Worm (Caenorhabditis elegans): Measurements from ENCODE around the gene Y73F8A.35.

Y73F8A.35 gene

DNA sequence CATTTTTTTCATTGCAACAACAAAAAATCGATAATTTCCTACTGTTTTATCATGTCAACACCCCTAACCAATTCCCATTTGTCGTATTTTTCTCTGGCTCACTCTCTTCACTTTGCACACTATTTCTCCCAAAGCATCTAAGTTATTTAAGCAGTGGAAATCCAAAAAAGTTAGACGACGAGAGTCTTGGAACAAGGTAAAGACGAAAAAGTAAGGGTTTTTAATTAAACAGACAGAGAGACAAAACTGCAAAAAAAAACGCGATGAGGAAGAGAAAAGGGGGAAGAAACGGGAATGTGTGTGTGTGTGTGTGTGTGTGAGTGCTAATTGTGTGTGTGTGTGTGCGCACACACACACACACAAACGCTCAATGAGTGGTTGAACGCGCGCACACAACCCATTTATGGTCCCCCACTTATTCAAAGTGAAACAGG, 21.5 kb upstream of the Y73F8A.35 start:
- peak; percentile 68 for TF ChIP-seq nfya-1 (tag; optimal IDR thresholded peaks at IDR 0.05)
- TF ChIP-seq hlh-13 (GFP tag; optimal IDR thresholded peaks at IDR 0.05), result no peak
- TF ChIP-seq ceh-18 (tag; optimal IDR thresholded peaks at IDR 0.05), result peak; percentile 54
- TF ChIP-seq ceh-34 (tag; optimal IDR thresholded peaks at IDR 0.05), result peak; percentile 33
- no peak for TF ChIP-seq eyg-1 (tag; optimal IDR thresholded peaks at IDR 0.05)
- no peak for TF ChIP-seq ztf-16 (tag; optimal IDR thresholded peaks at IDR 0.05)
- peak; percentile 5 for TF ChIP-seq C08G9.2 (tag; optimal IDR thresholded peaks at IDR 0.05)
- peak; percentile 51 for TF ChIP-seq elt-2 (tag; optimal IDR thresholded peaks at IDR 0.05)
- no peak for TF ChIP-seq mec-3 (tag; optimal IDR thresholded peaks at IDR 0.05; ENCODE audit: borderline replicate concordance)
- TF ChIP-seq tbx-2 (tag; optimal IDR thresholded peaks at IDR 0.05), result peak; percentile 73
- no peak for TF ChIP-seq unc-3 (GFP tag; conservative IDR thresholded peaks at IDR 0.05)
- no peak for TF ChIP-seq unc-3 (tag; optimal IDR thresholded peaks at IDR 0.05)
- TF ChIP-seq ref-2 (tag; optimal IDR thresholded peaks at IDR 0.05), result no peak
- peak; percentile 61 for TF ChIP-seq ceh-31 (tag; optimal IDR thresholded peaks at IDR 0.05)
- peak; percentile 2 for TF ChIP-seq rnt-1 (tag; optimal IDR thresholded peaks at IDR 0.05)
- peak; percentile 76 for TF ChIP-seq unc-42 (tag; optimal IDR thresholded peaks at IDR 0.05)
- peak; percentile 26 for TF ChIP-seq sdc-2 (tag; optimal IDR thresholded peaks at IDR 0.05)
- peak; percentile 48 for TF ChIP-seq lim-6 (tag; optimal IDR thresholded peaks at IDR 0.05)
- peak; percentile 89 for TF ChIP-seq ceh-14 (tag; optimal IDR thresholded peaks at IDR 0.05)
- peak; percentile 19 for TF ChIP-seq T23F11.4 (GFP tag; optimal IDR thresholded peaks at IDR 0.05)
- peak; percentile 31 for TF ChIP-seq ceh-48 (tag; optimal IDR thresholded peaks at IDR 0.05)
- TF ChIP-seq ceh-2 (tag; optimal IDR thresholded peaks at IDR 0.05), result peak; percentile 23

DNA sequence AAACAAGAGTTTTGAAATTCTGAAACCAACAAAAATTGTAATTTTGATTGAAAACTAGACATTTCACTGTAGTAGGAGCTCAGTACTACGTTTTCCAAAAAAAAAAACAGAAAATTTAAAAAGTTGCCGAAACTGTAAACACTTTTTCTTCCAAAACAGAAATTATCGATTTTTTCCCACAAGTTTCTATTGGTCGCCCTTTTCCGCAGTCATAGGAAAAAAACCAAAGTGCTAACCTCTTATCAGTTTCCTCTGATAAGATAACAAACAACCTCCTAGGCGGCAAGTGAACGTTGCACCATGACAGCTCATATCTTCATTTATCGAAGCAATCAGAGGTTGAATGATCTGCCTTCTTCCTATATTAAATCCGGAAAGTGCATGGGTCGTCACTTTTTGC, 19.3 kb upstream of the Y73F8A.35 start:
- TF ChIP-seq elt-2 (tag; optimal IDR thresholded peaks at IDR 0.05) (peak; percentile 92), ceh-30 (tag; optimal IDR thresholded peaks at IDR 0.05) (no peak)

DNA sequence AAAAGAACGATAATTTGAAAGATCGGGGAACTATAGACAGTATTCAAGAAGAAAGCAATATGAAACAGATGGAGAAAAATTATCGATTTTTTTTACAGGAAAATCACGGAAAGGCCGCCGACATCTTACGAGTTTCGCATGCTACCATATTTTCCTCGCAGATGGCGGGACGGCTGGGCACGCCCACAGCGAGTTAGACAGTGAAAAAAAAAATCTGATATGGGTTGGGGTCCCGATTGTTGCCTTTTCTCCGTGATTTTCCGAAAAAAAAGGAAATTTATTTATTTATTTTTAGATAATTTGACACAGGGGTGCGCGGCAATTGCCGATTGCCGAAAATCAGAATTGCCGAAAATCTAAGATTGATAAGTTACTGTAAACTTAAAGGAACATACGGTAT, 15.0 kb upstream of the Y73F8A.35 start:
- TF ChIP-seq ceh-30 (tag; optimal IDR thresholded peaks at IDR 0.05) (no peak), hlh-13 (GFP tag; optimal IDR thresholded peaks at IDR 0.05) (no peak), ztf-16 (tag; optimal IDR thresholded peaks at IDR 0.05) (no peak), rnt-1 (tag; optimal IDR thresholded peaks at IDR 0.05) (no peak), syd-9 (tag; optimal IDR thresholded peaks at IDR 0.05) (no peak), tbx-7 (tag; optimal IDR thresholded peaks at IDR 0.05) (no peak), hlh-8 (tag; optimal IDR thresholded peaks at IDR 0.05) (no peak), hlh-15 (tag; optimal IDR thresholded peaks at IDR 0.05) (no peak), ceh-14 (tag; optimal IDR thresholded peaks at IDR 0.05) (no peak), K09A11.1 (tag; optimal IDR thresholded peaks at IDR 0.05; ENCODE audit: insufficient read depth) (no peak)

DNA sequence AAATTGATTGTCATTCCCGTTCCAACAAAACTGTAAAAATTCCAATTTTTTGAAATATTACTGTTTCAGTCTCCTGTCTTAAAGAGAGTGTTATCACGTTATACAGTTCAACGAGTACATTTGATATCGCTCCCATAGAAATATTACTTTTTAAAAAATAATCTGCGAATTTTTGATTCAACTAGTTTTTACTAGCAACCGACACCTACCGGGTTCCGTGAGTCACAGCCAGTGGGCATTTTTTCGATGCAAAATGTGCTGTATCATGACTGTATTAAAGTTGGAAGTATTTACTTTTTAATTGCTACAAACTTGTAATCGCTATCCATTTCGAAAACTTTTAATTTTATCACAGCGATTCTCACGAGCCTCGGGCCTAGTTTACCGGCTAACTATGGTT, 2.4 kb downstream of the Y73F8A.35 start:
- TF ChIP-seq unc-86 (tag; optimal IDR thresholded peaks at IDR 0.05) (no peak), madf-2 (tag; optimal IDR thresholded peaks at IDR 0.05) (no peak), ets-4 (tag; optimal IDR thresholded peaks at IDR 0.05) (no peak), sdc-2 (tag; optimal IDR thresholded peaks at IDR 0.05) (no peak), sox-2 (GFP tag; IDR thresholded peaks at IDR 0.05) (no peak), ceh-24 (tag; optimal IDR thresholded peaks at IDR 0.05) (no peak), nfya-1 (tag; optimal IDR thresholded peaks at IDR 0.05) (no peak), ceh-22 (tag; optimal IDR thresholded peaks at IDR 0.05) (no peak), dve-1 (tag; optimal IDR thresholded peaks at IDR 0.05) (no peak), tbx-2 (tag; optimal IDR thresholded peaks at IDR 0.05) (no peak), F13H6.1 (tag; optimal IDR thresholded peaks at IDR 0.05) (no peak), hlh-30 (tag; optimal IDR thresholded peaks at IDR 0.05; ENCODE audit: insufficient read depth) (no peak), ahr-1 (tag; optimal IDR thresholded peaks at IDR 0.05) (no peak), tbx-7 (tag; optimal IDR thresholded peaks at IDR 0.05) (no peak)

All from whole organism, late embryonic.